Fruit fly (Drosophila melanogaster) whole organism, pupa: Measurements from ENCODE around the gene Or22c.

Experiments used
- CG10348 ChIP-seq: fragments of 200-800 bp; sonication (Bioruptor generic); IDR thresholded peaks from 2 replicates; pipeline ENCODE4 v1.3.6; 2022; ENCODE audit warnings: missing biosample characterization, missing genetic modification characterization
- CG12605 ChIP-seq: fragments of 200-800 bp; sonication (Bioruptor generic); IDR thresholded peaks from 2 replicates; pipeline ENCODE4 v1.3.6; 2022; ENCODE audit warnings: missing biosample characterization, missing genetic modification characterization
- CG13204 ChIP-seq: fragments of 200-800 bp; sonication (Bioruptor generic); optimal IDR thresholded peaks from 2 replicates; lab custom pipeline; 2018; ENCODE audit warnings: missing biosample characterization, mild to moderate bottlenecking, missing genetic modification characterization, moderate library complexity
- CG14655 ChIP-seq: fragments of 200-800 bp; sonication (Bioruptor generic); optimal IDR thresholded peaks from 3 replicates; lab custom pipeline; 2017; ENCODE audit warnings: mild to moderate bottlenecking, missing biosample characterization, missing genetic modification reagents, missing genetic modification characterization
- CG15710 ChIP-seq: fragments of 200-800 bp; sonication (Bioruptor generic); optimal IDR thresholded peaks from 2 replicates; lab custom pipeline; 2018; ENCODE audit warnings: missing biosample characterization, mild to moderate bottlenecking, missing genetic modification characterization, moderate library complexity
- CG17806 ChIP-seq: fragments of 200-800 bp; sonication (Bioruptor generic); optimal IDR thresholded peaks from 2 replicates; lab custom pipeline; 2018; ENCODE audit warnings: missing biosample characterization, mild to moderate bottlenecking, missing genetic modification characterization, moderate library complexity
- CG32121 ChIP-seq: fragments of 200-800 bp; sonication (Bioruptor generic); IDR thresholded peaks from 2 replicates; pipeline ENCODE4 v1.3.6; 2022; ENCODE audit warnings: missing biosample characterization, missing genetic modification characterization
- CG34367 ChIP-seq: fragments of 200-800 bp; sonication (Bioruptor generic); optimal IDR thresholded peaks from 2 replicates; lab custom pipeline; 2018; ENCODE audit warnings: missing biosample characterization, mild to moderate bottlenecking, missing genetic modification characterization
- CG4496 ChIP-seq: fragments of 200-800 bp; sonication (Bioruptor generic); IDR thresholded peaks from 3 replicates; pipeline ENCODE4 v1.3.6; 2022; ENCODE audit warnings: missing biosample characterization, missing genetic modification characterization
- CG8159 ChIP-seq: fragments of 200-800 bp; sonication (Bioruptor generic); optimal IDR thresholded peaks from 3 replicates; lab custom pipeline; 2018; ENCODE audit warnings: missing biosample characterization, mild to moderate bottlenecking, missing genetic modification characterization, moderate library complexity
- CG8301 ChIP-seq: fragments of 200-800 bp; sonication (Bioruptor generic); optimal IDR thresholded peaks from 2 replicates; lab custom pipeline; 2018; ENCODE audit warnings: missing biosample characterization, mild to moderate bottlenecking, missing genetic modification characterization
- CG9948 ChIP-seq: fragments of 200-800 bp; sonication (Bioruptor generic); optimal IDR thresholded peaks from 2 replicates; lab custom pipeline; 2018; ENCODE audit warnings: missing biosample characterization, mild to moderate bottlenecking, missing genetic modification characterization, moderate library complexity
- D1 ChIP-seq: fragments of 200-800 bp; sonication (Bioruptor generic); optimal IDR thresholded peaks from 2 replicates; lab custom pipeline; 2018; ENCODE audit warnings: missing biosample characterization, mild to moderate bottlenecking, missing genetic modification characterization, moderate library complexity
- EcR ChIP-seq: fragments of 200-800 bp; sonication (Bioruptor generic); optimal IDR thresholded peaks from 3 replicates; lab custom pipeline; 2019; ENCODE audit warnings: missing biosample characterization, missing genetic modification characterization, mild to moderate bottlenecking, moderate library complexity, missing genetic modification reagents
- Ets98B ChIP-seq: fragments of 200-800 bp; sonication (Bioruptor generic); IDR thresholded peaks from 2 replicates; pipeline ENCODE4 v1.3.6; 2022; ENCODE audit warnings: missing biosample characterization, missing genetic modification characterization
- Pif1A ChIP-seq: fragments of 200-800 bp; sonication (Bioruptor generic); optimal IDR thresholded peaks from 3 replicates; lab custom pipeline; 2016; ENCODE audit warnings: missing biosample characterization, missing genetic modification characterization
- Pif1B ChIP-seq: fragments of 200-800 bp; sonication (Bioruptor generic); optimal IDR thresholded peaks from 3 replicates; lab custom pipeline; 2016; ENCODE audit warnings: missing biosample characterization, missing genetic modification characterization
- Snoo ChIP-seq: fragments of 200-800 bp; sonication (Bioruptor generic); optimal IDR thresholded peaks from 3 replicates; lab custom pipeline; 2017; ENCODE audit warnings: missing biosample characterization, mild to moderate bottlenecking, missing genetic modification characterization, inconsistent platforms
- fd96Ca ChIP-seq: fragments of 200-800 bp; sonication (Bioruptor generic); IDR thresholded peaks from 3 replicates; pipeline ENCODE4 v1.3.6; 2022; ENCODE audit warnings: missing biosample characterization, missing genetic modification characterization
- rn ChIP-seq: fragments of 200-800 bp; sonication (Bioruptor generic); IDR thresholded peaks from 2 replicates; pipeline ENCODE4 v1.3.6; 2022; ENCODE audit warnings: missing biosample characterization, missing genetic modification characterization

Or22c gene

DNA sequence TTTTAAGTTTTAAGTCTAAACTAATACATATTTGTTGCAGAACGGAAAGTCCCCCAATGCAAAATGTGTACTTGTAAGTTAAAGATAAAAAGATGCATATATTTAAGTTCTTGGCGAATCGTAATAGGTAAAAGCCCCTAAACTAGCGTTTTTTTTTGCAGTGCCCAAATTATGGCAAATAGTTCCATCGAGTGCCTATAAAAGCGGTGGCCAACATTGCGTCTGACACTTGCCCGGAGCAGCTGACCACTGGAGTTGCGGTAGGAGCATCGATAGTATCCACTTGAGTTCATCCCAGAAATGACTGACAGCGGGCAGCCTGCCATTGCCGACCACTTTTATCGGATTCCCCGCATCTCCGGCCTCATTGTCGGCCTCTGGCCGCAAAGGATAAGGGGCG lies at the start of gene Or22c:
Gene Or22c (plus strand): TSS at position 301 of the 400 bp plus-strand sequence.
- TF ChIP-seq CG13204 (GFP tag; lab: Kevin White, UChicago), result no peak
- TF ChIP-seq CG4496 (GFP tag; lab: Robert Waterston, UW), result no peak
- TF ChIP-seq Ets98B (GFP tag; lab: Robert Waterston, UW), result no peak
- TF ChIP-seq CG8159 (tag; lab: Kevin White, UChicago), result no peak
- no peak for TF ChIP-seq CG15710 (tag; lab: Kevin White, UChicago)
- TF ChIP-seq Pif1B (GFP tag; lab: Kevin White, UChicago), result no peak
- no peak for TF ChIP-seq CG34367
- no peak for TF ChIP-seq rn (GFP tag; lab: Robert Waterston, UW)
- no peak for TF ChIP-seq Pif1A (GFP tag; lab: Kevin White, UChicago)
- no peak for TF ChIP-seq CG17806
- no peak for TF ChIP-seq CG10348 (GFP tag; lab: Robert Waterston, UW)

DNA sequence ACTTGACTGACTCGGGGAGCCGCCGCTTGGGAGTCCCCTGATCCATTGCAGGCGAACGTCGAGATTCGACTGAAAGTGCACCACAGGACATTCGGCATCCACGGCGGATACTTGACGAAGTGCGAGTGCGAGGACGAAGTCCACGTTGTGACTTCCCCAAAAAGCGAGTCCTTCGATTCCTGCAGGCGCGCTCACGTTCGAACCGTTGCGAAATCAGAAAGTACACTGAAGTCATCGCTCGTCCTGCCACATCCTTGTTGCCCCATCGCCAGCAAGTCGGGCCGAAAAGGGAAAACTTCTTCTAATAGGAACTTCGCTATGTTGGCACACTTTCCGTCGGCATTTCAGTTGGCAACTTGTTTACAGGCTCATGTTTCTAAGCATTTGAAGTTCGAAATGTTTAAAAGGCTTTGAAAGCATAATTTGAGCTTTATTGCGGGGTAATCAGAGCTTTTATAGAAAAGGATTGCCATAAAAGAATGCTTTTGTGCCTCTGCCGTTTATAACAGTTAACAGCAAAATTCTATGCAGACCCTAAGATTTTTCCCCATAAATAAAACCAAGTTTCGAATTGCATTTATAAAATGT lies 48.2 kb upstream of the Or22c start, which contains the start of gene CG33543:
Gene CG33543 (minus strand): TSS at position 232 of the 588 bp plus-strand sequence.
- TF ChIP-seq CG15710 (tag; lab: Kevin White, UChicago), result no peak
- TF ChIP-seq CG9948 (tag; lab: Kevin White, UChicago), result no peak

DNA sequence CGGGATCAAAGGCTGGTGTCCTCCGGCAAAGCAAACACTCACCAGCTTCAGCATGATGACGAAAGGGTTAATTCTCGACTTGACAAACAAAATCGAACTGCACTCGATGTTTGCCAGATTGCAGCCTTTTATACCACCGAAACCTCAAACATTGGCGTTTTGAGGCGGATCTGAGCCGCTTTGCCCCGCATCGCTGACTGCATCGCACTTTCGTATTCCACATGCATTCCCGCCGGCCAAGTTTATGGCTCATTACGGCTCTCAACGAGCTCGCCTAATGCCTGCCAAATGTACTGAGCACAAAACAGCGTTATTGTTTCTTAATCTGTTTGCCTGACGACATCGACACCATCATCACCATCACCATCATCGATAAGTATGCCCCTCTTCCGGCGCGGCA lies 47.3 kb upstream of the Or22c start, which contains the start of gene CG15353:
Gene CG15353 (minus strand): TSS at position 101 of the 400 bp plus-strand sequence.
- TF ChIP-seq CG10348 (GFP tag; lab: Robert Waterston, UW) (no peak), EcR (GFP tag; lab: Kevin White, UChicago) (no peak), CG8159 (tag; lab: Kevin White, UChicago) (no peak), CG13204 (GFP tag; lab: Kevin White, UChicago) (no peak), CG17806 (no peak), CG15710 (tag; lab: Kevin White, UChicago) (no peak), Ets98B (GFP tag; lab: Robert Waterston, UW) (no peak), Pif1A (GFP tag; lab: Kevin White, UChicago) (no peak), CG4496 (GFP tag; lab: Robert Waterston, UW) (no peak)
- TF ChIP-seq, all 21 proteins: peak for 0

DNA sequence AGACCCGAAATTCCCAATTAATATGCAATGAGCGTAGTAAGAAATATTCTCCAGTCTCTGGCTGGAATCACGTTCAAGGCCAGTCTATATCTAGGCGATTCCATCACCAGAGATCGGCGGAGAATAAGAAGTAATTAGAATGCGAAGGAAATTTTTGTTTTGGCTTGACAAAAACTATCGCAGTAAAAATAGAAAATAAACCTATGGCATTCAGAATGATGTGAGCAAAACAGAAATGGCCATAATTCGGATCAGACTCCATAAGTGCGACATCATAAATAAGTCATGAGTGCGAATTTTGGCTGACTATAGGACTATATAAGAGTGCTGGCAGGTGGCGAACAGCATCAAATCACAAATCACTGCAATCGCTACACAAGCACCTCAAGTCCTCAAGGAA lies 46.3 kb upstream of the Or22c start, which contains the start of gene Nplp4:
Gene Nplp4 (plus strand): TSS at position 301 of the 400 bp plus-strand sequence.
- no peak for TF ChIP-seq CG15710 (tag; lab: Kevin White, UChicago)
- no peak for TF ChIP-seq CG4496 (GFP tag; lab: Robert Waterston, UW)
- TF ChIP-seq CG12605 (GFP tag; lab: Robert Waterston, UW), result no peak

DNA sequence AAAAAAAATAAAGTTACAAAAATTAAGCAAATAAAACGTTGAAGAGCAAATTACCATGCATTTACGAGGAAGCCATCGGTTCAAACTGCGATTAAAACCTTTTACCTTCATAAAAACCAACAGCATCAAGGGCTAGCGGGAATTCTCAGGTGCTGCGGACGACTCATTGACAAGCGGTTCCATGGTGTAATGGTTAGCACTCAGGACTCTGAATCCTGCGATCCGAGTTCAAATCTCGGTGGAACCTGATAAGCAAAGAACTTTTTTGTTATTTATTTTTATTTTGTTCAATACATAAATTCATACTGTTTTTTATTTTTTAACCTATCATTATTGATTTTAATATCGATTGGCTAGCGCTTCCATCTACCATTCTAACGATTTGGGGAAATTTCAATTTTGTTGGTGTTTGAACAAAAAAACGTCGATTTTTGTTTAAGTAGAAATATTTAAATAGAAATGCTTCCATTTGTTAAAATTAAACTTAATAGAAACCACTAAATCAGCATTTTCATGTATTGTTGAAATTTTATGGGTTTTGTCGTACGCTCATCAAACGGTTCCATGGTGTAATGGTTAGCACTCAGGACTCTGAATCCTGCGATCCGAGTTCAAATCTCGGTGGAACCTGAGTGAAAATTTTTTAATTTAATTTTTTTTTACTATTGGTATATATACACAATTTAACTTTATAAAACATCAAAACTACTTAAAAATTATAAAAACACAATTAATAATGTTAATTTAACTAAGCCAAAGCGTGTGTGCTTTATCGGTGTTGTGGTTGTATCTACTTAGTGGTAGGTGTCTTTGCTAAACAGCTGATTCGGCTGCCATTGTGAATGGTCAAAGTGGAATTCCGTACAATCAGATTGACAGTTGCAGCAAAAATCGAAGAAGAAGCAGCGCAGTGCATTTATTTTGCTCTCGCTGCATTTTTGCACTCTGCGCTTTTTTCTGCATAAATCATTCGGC lies 45.1 kb upstream of the Or22c start, which contains the start of gene CG4238:
Gene CG4238 (plus strand): TSS at position 880 of the 975 bp plus-strand sequence.
- TF ChIP-seq D1 (tag; lab: Kevin White, UChicago) (peak; percentile 9), CG10348 (GFP tag; lab: Robert Waterston, UW) (no peak)
- TF ChIP-seq, all 21 proteins: peak for 1

DNA sequence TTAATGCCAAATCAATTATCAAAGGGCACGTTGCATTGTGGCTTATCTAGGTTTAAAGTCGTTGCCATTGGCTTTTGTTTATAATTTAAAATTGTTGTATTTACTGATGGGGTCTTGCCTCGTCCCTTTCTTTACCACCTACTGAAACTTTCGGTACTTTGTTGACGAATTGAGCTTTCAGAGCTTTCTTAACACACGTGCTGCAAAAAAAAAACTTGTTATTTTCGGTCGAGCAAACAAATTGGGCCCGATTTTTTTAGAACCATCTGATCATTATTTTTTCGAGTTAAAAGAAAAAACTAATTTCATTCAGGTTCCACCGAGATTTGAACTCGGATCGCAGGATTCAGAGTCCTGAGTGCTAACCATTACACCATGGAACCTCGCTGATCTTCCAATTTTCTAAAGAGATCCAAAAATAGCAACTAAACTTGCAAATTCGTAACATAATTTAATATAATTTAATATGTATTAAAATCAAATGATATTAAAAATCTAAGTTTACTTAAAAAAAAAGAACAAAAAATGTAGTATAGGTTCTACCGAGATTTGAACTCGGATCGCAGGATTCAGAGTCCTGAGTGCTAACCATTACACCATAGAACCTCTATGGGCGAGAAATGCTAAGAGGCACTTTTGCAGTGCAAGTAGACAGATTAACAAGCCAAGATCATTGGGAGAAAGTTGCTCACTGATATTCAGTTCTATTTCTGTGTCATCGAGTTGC lies 43.9 kb upstream of the Or22c start:
- TF ChIP-seq Pif1A (GFP tag; lab: Kevin White, UChicago), result no peak
- no peak for TF ChIP-seq CG8159 (tag; lab: Kevin White, UChicago)
- no peak for TF ChIP-seq CG9948 (tag; lab: Kevin White, UChicago)
- TF ChIP-seq Snoo (tag; lab: Kevin White, UChicago), result no peak
- TF ChIP-seq, all 21 proteins: peak for 0

DNA sequence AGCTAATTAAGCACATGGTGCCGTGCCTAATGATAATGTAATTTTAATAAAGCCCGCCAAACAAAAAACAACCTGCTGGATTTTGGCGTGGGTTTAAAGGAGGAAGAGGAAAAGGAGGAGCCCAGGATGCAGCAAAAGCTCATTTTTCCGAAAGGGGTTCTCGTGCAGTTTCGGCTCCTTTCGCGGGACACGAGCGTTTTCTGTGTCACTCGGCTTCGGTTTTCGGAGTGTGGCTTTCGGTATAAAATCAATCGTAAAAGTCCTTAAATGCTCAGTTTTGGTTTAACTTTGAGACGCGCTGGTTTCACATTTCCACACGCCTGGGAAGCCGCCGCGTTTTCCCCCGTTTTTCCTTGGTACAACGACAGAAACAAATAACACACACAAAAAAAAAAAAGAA lies 43.0 kb upstream of the Or22c start:
- TF ChIP-seq CG10348 (GFP tag; lab: Robert Waterston, UW) (no peak), CG32121 (GFP tag; lab: Robert Waterston, UW) (no peak), CG14655 (GFP tag; lab: Kevin White, UChicago) (no peak), CG12605 (GFP tag; lab: Robert Waterston, UW) (no peak), CG8301 (tag; lab: Kevin White, UChicago) (no peak), Pif1A (GFP tag; lab: Kevin White, UChicago) (no peak), CG34367 (no peak), CG4496 (GFP tag; lab: Robert Waterston, UW) (no peak), rn (GFP tag; lab: Robert Waterston, UW) (no peak), fd96Ca (no peak)
